Fruit fly (Drosophila melanogaster) whole organism, embryonic: ENCODE results near the gene CG15296.
A peak's percentile ranks its signal among the peaks of the same experiment; 100 is the strongest.

Experiments
- Bgb ChIP-seq: fragments of 200-800 bp; sonication (Bioruptor generic); IDR thresholded peaks from 2 replicates; pipeline ENCODE4 v1.3.6; 2022; ENCODE audit warnings: missing biosample characterization, missing genetic modification characterization; ENCODE audit not compliant: partially characterized antibody
- BtbVII ChIP-seq: fragments of 200-800 bp; sonication (Bioruptor generic); optimal IDR thresholded peaks from 3 replicates; lab custom pipeline; 2017; ENCODE audit warnings: missing biosample characterization, mild to moderate bottlenecking, missing genetic modification characterization
- CG10366 ChIP-seq: fragments of 200-800 bp; sonication (Bioruptor generic); IDR thresholded peaks from 2 replicates; pipeline ENCODE4 v1.3.6; 2022; ENCODE audit warnings: missing biosample characterization, missing genetic modification characterization
- CG10431 ChIP-seq: fragments of 200-800 bp; sonication (Bioruptor generic); optimal IDR thresholded peaks from 3 replicates; lab custom pipeline; 2018; ENCODE audit warnings: missing biosample characterization, mild to moderate bottlenecking, missing genetic modification characterization
- CG12236 ChIP-seq: fragments of 200-800 bp; sonication (Bioruptor generic); optimal IDR thresholded peaks from 2 replicates; lab custom pipeline; 2016; ENCODE audit warnings: missing biosample characterization, missing genetic modification characterization
- CG12744 ChIP-seq: fragments of 200-800 bp; sonication (Bioruptor generic); optimal IDR thresholded peaks from 2 replicates; lab custom pipeline; 2016; ENCODE audit warnings: missing biosample characterization, missing genetic modification characterization
- CG13894 ChIP-seq: fragments of 200-800 bp; sonication (Bioruptor generic); optimal IDR thresholded peaks from 3 replicates; lab custom pipeline; 2018; ENCODE audit warnings: missing biosample characterization, mild to moderate bottlenecking, missing genetic modification characterization, moderate library complexity
- CG14710 ChIP-seq: fragments of 200-800 bp; sonication (Bioruptor generic); optimal IDR thresholded peaks from 3 replicates; lab custom pipeline; 2019; ENCODE audit warnings: missing biosample characterization, mild to moderate bottlenecking, missing genetic modification characterization, moderate library complexity
- CG14860 ChIP-seq: fragments of 200-800 bp; sonication (Bioruptor generic); IDR thresholded peaks from 3 replicates; pipeline ENCODE4 v1.3.6; 2022; ENCODE audit warnings: missing biosample characterization, missing genetic modification characterization; ENCODE audit not compliant: partially characterized antibody
- CG15011 ChIP-seq: fragments of 200-800 bp; sonication (Bioruptor generic); optimal IDR thresholded peaks from 3 replicates; lab custom pipeline; 2018; ENCODE audit warnings: missing biosample characterization, mild to moderate bottlenecking, missing genetic modification characterization
- CG15073 ChIP-seq: fragments of 200-800 bp; sonication (Bioruptor generic); optimal IDR thresholded peaks from 2 replicates; lab custom pipeline; 2016; ENCODE audit warnings: missing biosample characterization, missing genetic modification characterization
- CG15269 ChIP-seq: fragments of 200-800 bp; sonication (Bioruptor generic); optimal IDR thresholded peaks from 2 replicates; lab custom pipeline; 2018; ENCODE audit warnings: missing biosample characterization, mild to moderate bottlenecking, missing genetic modification characterization, moderate library complexity
- CG17186 ChIP-seq: fragments of 200-800 bp; sonication (Bioruptor generic); optimal IDR thresholded peaks from 3 replicates; lab custom pipeline; 2017; ENCODE audit warnings: missing biosample characterization, missing genetic modification reagents, missing genetic modification characterization
- CG18262 ChIP-seq: fragments of 200-800 bp; optimal IDR thresholded peaks from 3 replicates; lab custom pipeline; 2019; ENCODE audit warnings: missing biosample characterization, mild to moderate bottlenecking, missing genetic modification characterization, moderate library complexity
- CG2120 ChIP-seq: fragments of 200-800 bp; sonication (Bioruptor generic); optimal IDR thresholded peaks from 3 replicates; lab custom pipeline; 2016; ENCODE audit warnings: missing biosample characterization, missing genetic modification characterization
- CG2678 ChIP-seq: fragments of 200-800 bp; sonication (Bioruptor generic); optimal IDR thresholded peaks from 3 replicates; lab custom pipeline; 2019; ENCODE audit warnings: missing biosample characterization, mild to moderate bottlenecking, missing genetic modification characterization, moderate library complexity
- CG3065 ChIP-seq: fragments of 200-800 bp; sonication (Bioruptor generic); optimal IDR thresholded peaks from 2 replicates; lab custom pipeline; 2016; ENCODE audit warnings: missing biosample characterization, missing genetic modification characterization
- CG4854 ChIP-seq: fragments of 200-800 bp; sonication (Bioruptor generic); optimal IDR thresholded peaks from 2 replicates; lab custom pipeline; 2016; ENCODE audit warnings: missing biosample characterization, missing genetic modification characterization, inconsistent platforms
- CG6791 ChIP-seq: fragments of 200-800 bp; sonication (Bioruptor generic); IDR thresholded peaks from 3 replicates; pipeline ENCODE4 v1.3.6; 2022; ENCODE audit warnings: missing biosample characterization, missing genetic modification characterization; ENCODE audit not compliant: partially characterized antibody
- CG7839 ChIP-seq: fragments of 200-800 bp; sonication (Bioruptor generic); optimal IDR thresholded peaks from 3 replicates; lab custom pipeline; 2018; ENCODE audit warnings: missing biosample characterization, mild to moderate bottlenecking, missing genetic modification characterization, moderate library complexity
- CG7928 ChIP-seq: fragments of 200-800 bp; sonication (Bioruptor generic); optimal IDR thresholded peaks from 2 replicates; lab custom pipeline; 2017; ENCODE audit warnings: missing biosample characterization, mild to moderate bottlenecking, missing genetic modification characterization
- CG9727 ChIP-seq: fragments of 200-800 bp; sonication (Bioruptor generic); optimal IDR thresholded peaks from 3 replicates; lab custom pipeline; 2017; ENCODE audit warnings: missing biosample characterization, mild to moderate bottlenecking, missing genetic modification characterization
- CG9817 ChIP-seq: fragments of 200-800 bp; sonication (Bioruptor generic); optimal IDR thresholded peaks from 2 replicates; lab custom pipeline; 2018; ENCODE audit warnings: missing biosample characterization, mild to moderate bottlenecking, missing genetic modification characterization, moderate library complexity
- CTCF ChIP-seq: fragments of 200-800 bp; sonication (Bioruptor generic); optimal IDR thresholded peaks from 2 replicates; lab custom pipeline; 2017; ENCODE audit warnings: missing biosample characterization, mild to moderate bottlenecking, missing genetic modification characterization, moderate library complexity
- Dek ChIP-seq: fragments of 200-800 bp; sonication (Bioruptor generic); optimal IDR thresholded peaks from 3 replicates; lab custom pipeline; 2019; ENCODE audit warnings: missing biosample characterization, mild to moderate bottlenecking, missing genetic modification characterization, moderate library complexity
- Doc3 ChIP-seq: fragments of 200-800 bp; sonication (Bioruptor generic); IDR thresholded peaks from 3 replicates; pipeline ENCODE4 v1.3.6; 2022; ENCODE audit warnings: missing biosample characterization, missing genetic modification characterization; ENCODE audit not compliant: partially characterized antibody
- Drgx ChIP-seq: fragments of 200-800 bp; sonication (Bioruptor generic); IDR thresholded peaks from 2 replicates; pipeline ENCODE4 v1.3.6; 2022; ENCODE audit warnings: missing biosample characterization, missing genetic modification characterization
- Ets65A ChIP-seq: fragments of 200-800 bp; sonication (Bioruptor generic); peaks from one replicate; lab custom pipeline; 2016; ENCODE audit warnings: missing biosample characterization, missing genetic modification characterization
- H15 ChIP-seq: fragments of 200-800 bp; sonication (Bioruptor generic); IDR thresholded peaks from 3 replicates; pipeline ENCODE4 v1.3.6; 2022; ENCODE audit warnings: missing biosample characterization, missing genetic modification characterization
- MBD-R2 ChIP-seq: fragments of 200-800 bp; sonication (Bioruptor generic); IDR thresholded peaks from 2 replicates; pipeline ENCODE4 v1.3.6; 2022; ENCODE audit warnings: missing biosample characterization, missing genetic modification characterization
- NFAT ChIP-seq: fragments of 200-800 bp; sonication (Bioruptor generic); IDR thresholded peaks from 2 replicates; pipeline ENCODE4 v1.3.6; 2022; ENCODE audit warnings: missing biosample characterization, missing genetic modification characterization
- Nf-YC ChIP-seq: fragments of 200-800 bp; optimal IDR thresholded peaks from 3 replicates; lab custom pipeline; 2019; ENCODE audit warnings: missing biosample characterization, mild to moderate bottlenecking, missing genetic modification characterization, moderate library complexity
- Ravus ChIP-seq: fragments of 200-800 bp; sonication (Bioruptor generic); IDR thresholded peaks from 2 replicates; pipeline ENCODE4 v1.3.6; 2022; ENCODE audit warnings: missing biosample characterization, missing genetic modification characterization
- Sox102F ChIP-seq: fragments of 200-800 bp; sonication (Bioruptor generic); optimal IDR thresholded peaks from 2 replicates; lab custom pipeline; 2018; ENCODE audit warnings: missing biosample characterization, mild to moderate bottlenecking, missing genetic modification characterization, moderate library complexity
- Usf ChIP-seq: fragments of 200-800 bp; sonication (Bioruptor generic); optimal IDR thresholded peaks from 2 replicates; lab custom pipeline; 2017; ENCODE audit warnings: missing genotype, missing biosample characterization, missing genetic modification characterization
- ab ChIP-seq: fragments of 200-800 bp; sonication (Bioruptor generic); optimal IDR thresholded peaks from 2 replicates; lab custom pipeline; 2016; ENCODE audit warnings: missing biosample characterization, missing genetic modification characterization
- al ChIP-seq: fragments of 200-800 bp; sonication (Bioruptor generic); IDR thresholded peaks from 2 replicates; pipeline ENCODE4 v1.3.6; 2022; ENCODE audit warnings: missing biosample characterization, missing genetic modification characterization
- cas ChIP-seq: fragments of 200-800 bp; sonication (Bioruptor generic); IDR thresholded peaks from 2 replicates; pipeline ENCODE4 v1.3.6; 2022; ENCODE audit warnings: missing biosample characterization, missing genetic modification characterization
- crol ChIP-seq: fragments of 200-800 bp; sonication (Bioruptor generic); IDR thresholded peaks from 2 replicates; pipeline ENCODE4 v1.3.6; 2022; ENCODE audit warnings: missing biosample characterization, missing genetic modification characterization
- dmrt99B ChIP-seq: fragments of 200-800 bp; sonication (Bioruptor generic); optimal IDR thresholded peaks from 2 replicates; lab custom pipeline; 2018; ENCODE audit warnings: missing biosample characterization, mild to moderate bottlenecking, missing genetic modification characterization, moderate library complexity
- gfzf ChIP-seq: fragments of 200-800 bp; sonication (Bioruptor generic); optimal IDR thresholded peaks from 2 replicates; lab custom pipeline; 2016; ENCODE audit warnings: missing biosample characterization, mild to moderate bottlenecking, missing genetic modification characterization, moderate library complexity
- hb ChIP-seq: fragments of 200-800 bp; sonication (Bioruptor generic); IDR thresholded peaks from 3 replicates; pipeline ENCODE4 v1.3.6; 2022; ENCODE audit warnings: missing biosample characterization, missing genetic modification characterization; ENCODE audit not compliant: partially characterized antibody
- ind ChIP-seq: fragments of 200-800 bp; sonication (Bioruptor generic); optimal IDR thresholded peaks from 3 replicates; lab custom pipeline; 2016; ENCODE audit warnings: missing biosample characterization, missing genetic modification characterization
- kni ChIP-seq: fragments of 200-800 bp; sonication (Bioruptor generic); optimal IDR thresholded peaks from 3 replicates; lab custom pipeline; 2017; ENCODE audit warnings: mild to moderate bottlenecking, missing biosample characterization, missing genetic modification reagents, missing genetic modification characterization
- mam ChIP-seq: fragments of 200-800 bp; sonication (Bioruptor generic); optimal IDR thresholded peaks from 3 replicates; lab custom pipeline; 2016; ENCODE audit warnings: missing biosample characterization, missing genetic modification characterization
- pzg ChIP-seq: fragments of 200-800 bp; sonication (Bioruptor generic); optimal IDR thresholded peaks from 3 replicates; lab custom pipeline; 2018; ENCODE audit warnings: missing biosample characterization, mild to moderate bottlenecking, missing genetic modification characterization, moderate library complexity
- sens-2 ChIP-seq: fragments of 200-800 bp; sonication (Bioruptor generic); IDR thresholded peaks from 2 replicates; pipeline ENCODE4 v1.3.6; 2022; ENCODE audit warnings: missing biosample characterization, missing genetic modification characterization
- sisA ChIP-seq: fragments of 200-800 bp; sonication (Bioruptor generic); IDR thresholded peaks from 2 replicates; pipeline ENCODE4 v1.3.6; 2022; ENCODE audit warnings: missing biosample characterization, missing genetic modification characterization
- slp2 ChIP-seq: fragments of 200-800 bp; sonication (Bioruptor generic); optimal IDR thresholded peaks from 2 replicates; lab custom pipeline; 2016; ENCODE audit warnings: missing biosample characterization, missing genetic modification characterization
- sna ChIP-seq: fragments of 200-800 bp; sonication (Bioruptor generic); IDR thresholded peaks from 2 replicates; pipeline ENCODE4 v1.3.6; 2022; ENCODE audit warnings: missing biosample characterization, missing genetic modification characterization; ENCODE audit not compliant: partially characterized antibody
- yki ChIP-seq: fragments of >200 bp; optimal IDR thresholded peaks from 3 replicates; lab custom pipeline; 2018

Gene CG15296

DNA sequence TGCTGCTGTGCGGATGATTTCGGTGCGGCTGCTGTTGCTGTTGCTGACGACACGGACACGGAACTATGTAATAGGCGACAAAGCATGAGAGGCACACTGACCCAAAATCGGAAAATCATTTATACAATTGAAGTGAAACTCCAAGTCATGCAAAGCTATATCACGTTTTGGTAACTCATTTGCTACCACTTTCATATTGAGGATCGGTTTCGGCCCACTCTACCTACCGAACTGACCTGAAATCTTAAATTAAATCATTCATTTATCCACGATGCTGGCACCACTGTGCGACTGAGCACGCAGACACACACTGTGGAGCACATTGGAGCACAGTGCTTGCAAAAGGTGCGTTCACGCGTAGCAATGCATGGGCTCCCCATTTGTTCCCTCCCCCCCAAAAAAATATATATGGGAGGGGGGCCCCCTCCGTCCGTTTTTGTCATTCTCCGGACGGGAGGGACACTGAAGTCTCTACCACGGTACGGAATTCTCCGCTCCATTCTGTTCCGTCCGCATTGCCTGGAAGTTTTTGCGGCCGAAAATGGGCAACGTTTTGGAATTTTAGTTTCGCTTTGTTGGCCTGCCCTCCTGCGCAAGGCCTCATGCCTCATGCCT lies 3.9 kb upstream of the CG15296 start (continued):
- TF ChIP-seq slp2 (GFP tag; lab: Kevin White, UChicago): peak; percentile 24
- no peak for TF ChIP-seq CG7928
- no peak for TF ChIP-seq Nf-YC
- TF ChIP-seq hb (GFP tag; lab: Robert Waterston, UW): no peak
- peak; percentile 30 for TF ChIP-seq BtbVII (GFP tag; lab: Kevin White, UChicago)
- TF ChIP-seq mam: peak; percentile 32
- no peak for TF ChIP-seq sens-2 (GFP tag; lab: Robert Waterston, UW)
- no peak for TF ChIP-seq CG12744 (GFP tag; lab: Kevin White, UChicago)
- TF ChIP-seq crol (GFP tag; lab: Robert Waterston, UW): no peak
- TF ChIP-seq Sox102F: peak; percentile 80
- TF ChIP-seq Drgx (GFP tag; lab: Robert Waterston, UW): peak; percentile 88
- no peak for TF ChIP-seq Usf
- no peak for TF ChIP-seq CG6791 (GFP tag; lab: Robert Waterston, UW)
- no peak for TF ChIP-seq CG15011 (GFP tag; lab: Kevin White, UChicago)
- no peak for TF ChIP-seq CG4854 (GFP tag; lab: Kevin White, UChicago)
- no peak for TF ChIP-seq CG3065 (GFP tag; lab: Kevin White, UChicago)
- TF ChIP-seq gfzf (GFP tag; lab: Kevin White, UChicago): no peak
- no peak for TF ChIP-seq kni (GFP tag; lab: Kevin White, UChicago)
- TF ChIP-seq CG15073: no peak
- TF ChIP-seq CG15269 (tag; lab: Kevin White, UChicago): peak; percentile 58
- TF ChIP-seq yki (lab: Kevin White, UChicago): no peak
- TF ChIP-seq CG14860 (GFP tag; lab: Robert Waterston, UW): no peak
- TF ChIP-seq H15 (GFP tag; lab: Robert Waterston, UW): 0 out of 3 replicates have a peak, but pooled peaks have one; percentile 25
- TF ChIP-seq NFAT (GFP tag; lab: Robert Waterston, UW): peak; percentile 4; the same call in 1 of the 2 replicates
- peak; percentile 44 for TF ChIP-seq CG18262
- TF ChIP-seq CG17186 (GFP tag; lab: Kevin White, UChicago): no peak
- no peak for TF ChIP-seq Doc3 (GFP tag; lab: Robert Waterston, UW)
- no peak for TF ChIP-seq MBD-R2 (GFP tag; lab: Robert Waterston, UW)
- no peak for TF ChIP-seq sna (GFP tag; lab: Robert Waterston, UW)
- no peak for TF ChIP-seq CG9727 (GFP tag; lab: Kevin White, UChicago)
- TF ChIP-seq cas: no peak
- no peak for TF ChIP-seq Bgb (GFP tag; lab: Robert Waterston, UW)
- 0 out of 2 replicates have a peak, but pooled peaks have one; percentile 15 for TF ChIP-seq al (GFP tag; lab: Robert Waterston, UW)
- no peak for TF ChIP-seq ab (GFP tag; lab: Kevin White, UChicago)
- TF ChIP-seq ind (GFP tag; lab: Kevin White, UChicago): peak; percentile 60
- TF ChIP-seq CG2678 (tag; lab: Kevin White, UChicago): peak; percentile 61
- TF ChIP-seq CG12236 (GFP tag; lab: Kevin White, UChicago): no peak
- TF ChIP-seq Dek (tag; lab: Kevin White, UChicago): no peak
- peak; percentile 36 for TF ChIP-seq CG2120 (GFP tag; lab: Kevin White, UChicago)
- TF ChIP-seq CG13894 (tag; lab: Kevin White, UChicago): no peak
- no peak for TF ChIP-seq pzg (GFP tag; lab: Kevin White, UChicago)
- no peak for TF ChIP-seq Ravus (GFP tag; lab: Robert Waterston, UW)
- no peak for TF ChIP-seq Ets65A (GFP tag; lab: Kevin White, UChicago)
- no peak for TF ChIP-seq CG10431 (GFP tag; lab: Kevin White, UChicago)
- peak; percentile 63 for TF ChIP-seq sisA
- TF ChIP-seq CG10366 (GFP tag; lab: Robert Waterston, UW): peak; percentile 55; the same call in 1 of the 2 replicates
- TF ChIP-seq dmrt99B (tag; lab: Kevin White, UChicago): peak; percentile 75
- TF ChIP-seq CG9817 (tag; lab: Kevin White, UChicago): peak; percentile 1
- peak; percentile 11 for TF ChIP-seq CTCF (GFP tag; lab: Kevin White, UChicago)
- TF ChIP-seq CG14710 (tag; lab: Kevin White, UChicago): no peak
- TF ChIP-seq CG7839 (tag; lab: Kevin White, UChicago): peak; percentile 65
